Worm (Caenorhabditis elegans) whole organism, L2 larva: Measurements from ENCODE around the gene C05D10.4.

Experiments used
- C34F6.9 ChIP-seq: fragments of 150-350 bp; optimal IDR thresholded peaks from 2 replicates; lab custom pipeline; 2014; ENCODE audit warnings: missing biosample characterization, missing genetic modification characterization
- F13H6.1 ChIP-seq: sonication (generic microtip); optimal IDR thresholded peaks from 2 replicates; lab custom pipeline; 2016; ENCODE audit warnings: missing genetic modification characterization, missing compliant biosample characterization
- R02D3.7 ChIP-seq: fragments of 150-350 bp; optimal IDR thresholded peaks from 2 replicates; lab custom pipeline; 2014; ENCODE audit warnings: missing biosample characterization, missing genetic modification characterization
- Y55F3AM.14 ChIP-seq: fragments of 200-800 bp; sonication (Bioruptor generic); optimal IDR thresholded peaks from 2 replicates; lab custom pipeline; 2018; ENCODE audit warnings: mild to moderate bottlenecking, missing genetic modification characterization, missing compliant biosample characterization
- ZK546.5 ChIP-seq: sonication (generic microtip); optimal IDR thresholded peaks from 2 replicates; lab custom pipeline; 2017; ENCODE audit warnings: missing biosample characterization, missing genetic modification characterization
- alr-1 ChIP-seq: fragments of 150-350 bp; optimal IDR thresholded peaks from 2 replicates; lab custom pipeline; 2014; ENCODE audit warnings: missing biosample characterization, missing genetic modification characterization
- ama-1 ChIP-seq: fragments of 150-350 bp; optimal IDR thresholded peaks from 2 replicates; lab custom pipeline; 2018; ENCODE audit warnings: inconsistent platforms
- ceh-16 ChIP-seq: fragments of 150-350 bp; optimal IDR thresholded peaks from 2 replicates; lab custom pipeline; 2014; ENCODE audit warnings: missing biosample characterization, missing genetic modification characterization
- ceh-82 ChIP-seq: fragments of 150-350 bp; optimal IDR thresholded peaks from 2 replicates; lab custom pipeline; 2014; ENCODE audit warnings: missing biosample characterization, missing genetic modification characterization
- crh-2 ChIP-seq: sonication (generic microtip); optimal IDR thresholded peaks from 2 replicates; lab custom pipeline; 2017; ENCODE audit warnings: missing biosample characterization, missing genetic modification characterization
- dmd-4 ChIP-seq: sonication (generic microtip); optimal IDR thresholded peaks from 2 replicates; lab custom pipeline; 2017; ENCODE audit warnings: missing biosample characterization, missing genetic modification characterization
- egl-27 ChIP-seq: sonication (generic microtip); optimal IDR thresholded peaks from 3 replicates; lab custom pipeline; 2017; ENCODE audit warnings: missing biosample characterization, missing genetic modification reagents, missing genetic modification characterization
- elt-3 ChIP-seq: sonication (generic microtip); optimal IDR thresholded peaks from 2 replicates; lab custom pipeline; 2017; ENCODE audit warnings: missing biosample characterization, missing genetic modification characterization
- fos-1 ChIP-seq: fragments of 150-350 bp; optimal IDR thresholded peaks from 2 replicates; lab custom pipeline; 2014; ENCODE audit warnings: missing biosample characterization, missing genetic modification characterization
- gmeb-1 ChIP-seq: fragments of 150-350 bp; optimal IDR thresholded peaks from 2 replicates; lab custom pipeline; 2014; ENCODE audit warnings: missing biosample characterization, missing genetic modification characterization
- lin-11 ChIP-seq: fragments of 150-350 bp; sonication (generic microtip); optimal IDR thresholded peaks from 2 replicates; lab custom pipeline; 2014; ENCODE audit warnings: missing biosample characterization, missing genetic modification characterization, inconsistent platforms, mixed read lengths
- lin-39 ChIP-seq: fragments of 150-350 bp; optimal IDR thresholded peaks from 2 replicates; lab custom pipeline; 2014; ENCODE audit warnings: missing biosample characterization, missing genetic modification reagents, missing genetic modification characterization
- lsy-2 ChIP-seq, 2 experiments: fragments of 150-350 bp in 1 of 2; sonication (generic microtip) in 1 of 2; optimal IDR thresholded peaks; 2 replicates each; lab custom pipeline; 2014 to 2017; ENCODE audit warnings: missing biosample characterization in 2 of 2, missing genetic modification characterization in 2 of 2
- mab-5 ChIP-seq: fragments of 150-350 bp; optimal IDR thresholded peaks from 2 replicates; lab custom pipeline; 2014; ENCODE audit warnings: missing biosample characterization, missing genetic modification characterization
- mbf-1 ChIP-seq: sonication (generic microtip); optimal IDR thresholded peaks from 2 replicates; lab custom pipeline; 2017; ENCODE audit warnings: missing biosample characterization, missing genetic modification characterization
- nhr-10 ChIP-seq: sonication (generic microtip); optimal IDR thresholded peaks from 2 replicates; lab custom pipeline; 2017; ENCODE audit warnings: missing biosample characterization, missing genetic modification characterization
- nhr-129 ChIP-seq: fragments of 150-350 bp; optimal IDR thresholded peaks from 2 replicates; lab custom pipeline; 2014; ENCODE audit warnings: missing biosample characterization, missing genetic modification characterization
- nhr-21 ChIP-seq: fragments of 150-350 bp; optimal IDR thresholded peaks from 2 replicates; lab custom pipeline; 2014; ENCODE audit warnings: missing biosample characterization, missing genetic modification characterization
- nhr-23 ChIP-seq: fragments of 150-350 bp; optimal IDR thresholded peaks from 2 replicates; lab custom pipeline; 2014; ENCODE audit warnings: missing biosample characterization, missing genetic modification reagents, missing genetic modification characterization
- nhr-237 ChIP-seq: fragments of 150-350 bp; optimal IDR thresholded peaks from 2 replicates; lab custom pipeline; 2014; ENCODE audit warnings: missing biosample characterization, missing genetic modification characterization
- nhr-25 ChIP-seq: fragments of 150-350 bp; sonication (generic microtip); optimal IDR thresholded peaks from 3 replicates; lab custom pipeline; 2014; ENCODE audit warnings: missing biosample characterization, missing genetic modification characterization
- nhr-6 ChIP-seq: fragments of 150-350 bp; optimal IDR thresholded peaks from 2 replicates; lab custom pipeline; 2014; ENCODE audit warnings: missing biosample characterization, missing genetic modification characterization
- nhr-77 ChIP-seq: fragments of 150-350 bp; optimal IDR thresholded peaks from 2 replicates; lab custom pipeline; 2014; ENCODE audit warnings: missing biosample characterization, missing genetic modification characterization
- sem-4 ChIP-seq: fragments of 150-350 bp; optimal IDR thresholded peaks from 2 replicates; lab custom pipeline; 2014; ENCODE audit warnings: missing biosample characterization, missing genetic modification reagents, missing genetic modification characterization
- sma-3 ChIP-seq: sonication (generic microtip); optimal IDR thresholded peaks from 2 replicates; lab custom pipeline; 2016; ENCODE audit warnings: missing genetic modification reagents, missing genetic modification characterization, missing compliant biosample characterization
- sma-9 ChIP-seq, 2 experiments: fragments of 150-350 bp in 1 of 2; sonication (generic microtip) in 1 of 2; optimal IDR thresholded peaks; 2 replicates each; lab custom pipeline; 2014 to 2016; ENCODE audit warnings: missing genetic modification characterization in 2 of 2, mild to moderate bottlenecking in 1 of 2, missing biosample characterization in 1 of 2, missing compliant biosample characterization in 1 of 2, missing genetic modification reagents in 1 of 2, moderate library complexity in 1 of 2
- unc-39 ChIP-seq: fragments of 150-350 bp; optimal IDR thresholded peaks from 2 replicates; lab custom pipeline; 2014; ENCODE audit warnings: missing biosample characterization, missing genetic modification characterization
- unc-55 ChIP-seq: fragments of 150-350 bp; sonication (generic microtip); optimal IDR thresholded peaks from 3 replicates; lab custom pipeline; 2014; ENCODE audit warnings: missing biosample characterization, missing genetic modification reagents, missing genetic modification characterization
- unc-62 ChIP-seq: fragments of 150-350 bp; optimal IDR thresholded peaks from 2 replicates; lab custom pipeline; 2014; ENCODE audit warnings: missing biosample characterization, missing genetic modification reagents, missing genetic modification characterization
- ztf-1 ChIP-seq: fragments of 200-800 bp; sonication (Bioruptor generic); conservative IDR thresholded peaks from 2 replicates; pipeline ENCODE4 v1.3.6; 2022; ENCODE audit warnings: missing genetic modification characterization, missing compliant biosample characterization
- ztf-4 ChIP-seq: fragments of 150-350 bp; optimal IDR thresholded peaks from 2 replicates; lab custom pipeline; 2014; ENCODE audit warnings: missing biosample characterization, missing genetic modification characterization

Gene C05D10.4

DNA sequence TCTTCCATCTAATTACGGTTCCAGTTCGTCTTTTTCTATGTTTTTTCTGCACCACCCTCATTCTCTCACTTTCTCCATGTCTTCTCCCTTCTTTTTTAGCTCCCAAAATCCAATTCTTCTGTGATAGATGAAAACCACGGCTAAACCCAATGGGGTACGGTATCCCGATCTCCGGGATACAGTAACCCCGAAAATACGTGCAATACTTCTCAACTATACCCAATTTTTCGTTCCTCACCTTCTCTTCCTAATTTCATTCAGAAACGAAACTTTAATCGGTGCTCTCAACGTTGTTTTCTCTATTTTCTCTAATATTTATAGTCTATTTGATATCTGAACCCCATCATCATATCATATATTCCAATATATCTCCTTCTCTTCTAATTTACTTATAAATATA, 21.0 kb upstream of the C05D10.4 start:
- TF ChIP-seq Y55F3AM.14 (GFP tag; lab: Kevin White, UChicago) (peak; percentile 55), ama-1 (lab: Kevin White, UChicago) (peak; percentile 37), lin-39 (tag; lab: Kevin White, UChicago) (no peak), ztf-4 (tag; lab: Kevin White, UChicago) (peak; percentile 35), alr-1 (tag; lab: Kevin White, UChicago) (no peak), crh-2 (peak; percentile 37)

- TF ChIP-seq nhr-237 (no peak), ztf-1 (no peak), nhr-23 (tag; lab: Kevin White, UChicago) (no peak), unc-62 (GFP tag; lab: Kevin White, UChicago) (no peak), ceh-82 (tag; lab: Kevin White, UChicago) (no peak), ztf-4 (tag; lab: Kevin White, UChicago) (no peak), unc-55 (GFP tag; lab: Kevin White, UChicago) (no peak), R02D3.7 (tag; lab: Kevin White, UChicago) (no peak), lin-11 (tag; lab: Kevin White, UChicago) (no peak), unc-39 (tag; lab: Kevin White, UChicago) (no peak), alr-1 (tag; lab: Kevin White, UChicago) (no peak), nhr-77 (no peak), nhr-21 (no peak), mab-5 (no peak), mbf-1 (tag; lab: Kevin White, UChicago) (no peak), ZK546.5 (tag; lab: Kevin White, UChicago) (no peak)
Measured at ce11 chrIII:6120990-6121389, 18.3 kb upstream of the C05D10.4 start.

ce11 chrIII:6118320-6118719, 15.7 kb upstream of the C05D10.4 start, which contains the start of gene kin-18:
Gene kin-18 (plus strand): TSS chrIII:6118620.
- TF ChIP-seq ZK546.5 (tag; lab: Kevin White, UChicago) (no peak), elt-3 (tag; lab: Kevin White, UChicago) (no peak), unc-39 (tag; lab: Kevin White, UChicago) (no peak), sma-3 (no peak), nhr-23 (tag; lab: Kevin White, UChicago) (no peak), unc-55 (GFP tag; lab: Kevin White, UChicago) (no peak), ztf-1 (no peak)

DNA sequence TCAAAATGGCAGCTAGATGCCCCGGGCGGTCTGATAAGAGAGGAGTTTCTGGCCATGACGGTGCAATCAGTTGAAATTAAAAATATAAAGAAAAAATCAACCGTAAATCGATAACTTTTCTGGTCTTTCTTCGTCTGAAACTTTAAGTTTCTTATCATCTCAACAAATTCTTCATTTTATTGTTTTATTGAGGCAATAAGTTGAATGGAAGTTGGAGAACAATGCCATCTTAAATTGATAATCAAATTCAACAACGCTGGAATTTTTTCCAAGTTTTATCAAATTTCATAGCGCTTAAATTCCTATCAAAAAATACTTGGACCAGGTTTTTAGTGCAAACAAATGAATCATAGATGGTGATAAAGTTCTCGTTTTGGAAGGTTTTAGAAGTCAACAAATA, 14.3 kb upstream of the C05D10.4 start:
- TF ChIP-seq nhr-10 (tag; lab: Kevin White, UChicago), result no peak
- TF ChIP-seq gmeb-1 (tag; lab: Kevin White, UChicago), result peak; percentile 13
- no peak for TF ChIP-seq sem-4
- TF ChIP-seq egl-27 (tag; lab: Kevin White, UChicago), result no peak
- TF ChIP-seq fos-1 (tag; lab: Kevin White, UChicago), result peak; percentile 87
- no peak for TF ChIP-seq nhr-237
- no peak for TF ChIP-seq nhr-6 (tag; lab: Kevin White, UChicago)
- TF ChIP-seq dmd-4, result no peak
- no peak for TF ChIP-seq crh-2
- no peak for TF ChIP-seq ceh-16

- TF ChIP-seq gmeb-1 (tag; lab: Kevin White, UChicago) (peak; percentile 46), unc-55 (GFP tag; lab: Kevin White, UChicago) (peak; percentile 57), sma-3 (peak; percentile 0), fos-1 (tag; lab: Kevin White, UChicago) (no peak), F13H6.1 (tag; lab: Kevin White, UChicago) (peak; percentile 11), lsy-2 (tag; optimal IDR thresholded peaks at IDR 0.05; lab: Kevin White, UChicago) (peak; percentile 49 to 72), R02D3.7 (tag; lab: Kevin White, UChicago) (no peak), nhr-25 (tag; lab: Kevin White, UChicago) (peak; percentile 42), ztf-4 (tag; lab: Kevin White, UChicago) (no peak), nhr-21 (no peak), sem-4 (no peak), nhr-129 (tag; lab: Kevin White, UChicago) (peak; percentile 61), mab-5 (peak; percentile 24), C34F6.9 (tag; lab: Kevin White, UChicago) (peak; percentile 60), ztf-1 (no peak), sma-9 (GFP tag; optimal IDR thresholded peaks at IDR 0.05; lab: Kevin White, UChicago) (peak; percentile 52), sma-9 (tag; optimal IDR thresholded peaks at IDR 0.05; lab: Kevin White, UChicago) (no peak)
Measured at ce11 chrIII:6116281-6116886, 13.7 kb upstream of the C05D10.4 start, which contains the start of gene nmt-1. Gene nmt-1 (minus strand): TSS chrIII:6116331.
